Fruit fly (Drosophila melanogaster) whole organism, embryonic: ENCODE data around the gene CG11898.

Experiments
- Atf-2 ChIP-seq: fragments of 200-800 bp; sonication (Bioruptor generic); optimal IDR thresholded peaks from 2 replicates; lab custom pipeline; 2016; ENCODE audit warnings: missing biosample characterization, missing genetic modification characterization
- Bdp1 ChIP-seq: fragments of 200-800 bp; sonication (Bioruptor generic); optimal IDR thresholded peaks from 3 replicates; lab custom pipeline; 2016; ENCODE audit warnings: missing biosample characterization, missing genetic modification characterization
- CG1024 ChIP-seq: fragments of 200-800 bp; sonication (Bioruptor generic); IDR thresholded peaks from 2 replicates; pipeline ENCODE4 v1.3.6; 2022; ENCODE audit warnings: missing biosample characterization, missing genetic modification characterization
- CG13424 ChIP-seq: fragments of 200-800 bp; sonication (Bioruptor generic); optimal IDR thresholded peaks from 2 replicates; lab custom pipeline; 2019; ENCODE audit warnings: missing biosample characterization, mild to moderate bottlenecking, missing genetic modification characterization, moderate library complexity
- CG14014 ChIP-seq: fragments of 200-800 bp; sonication (Bioruptor generic); IDR thresholded peaks from 2 replicates; pipeline ENCODE4 v1.3.6; 2022; ENCODE audit warnings: missing biosample characterization, missing genetic modification characterization
- CG15269 ChIP-seq: fragments of 200-800 bp; sonication (Bioruptor generic); optimal IDR thresholded peaks from 2 replicates; lab custom pipeline; 2018; ENCODE audit warnings: missing biosample characterization, mild to moderate bottlenecking, missing genetic modification characterization, moderate library complexity
- CG15479 ChIP-seq: fragments of 200-800 bp; sonication (Bioruptor generic); optimal IDR thresholded peaks from 3 replicates; lab custom pipeline; 2019; ENCODE audit warnings: missing biosample characterization, mild to moderate bottlenecking, missing genetic modification characterization, moderate library complexity
- CG17361 ChIP-seq: fragments of 200-800 bp; sonication (Bioruptor generic); IDR thresholded peaks from 3 replicates; pipeline ENCODE4 v1.3.6; 2022; ENCODE audit warnings: missing biosample characterization, missing genetic modification characterization
- CG17568 ChIP-seq: fragments of 200-800 bp; sonication (Bioruptor generic); optimal IDR thresholded peaks from 2 replicates; lab custom pipeline; 2018; ENCODE audit warnings: missing biosample characterization, mild to moderate bottlenecking, missing genetic modification characterization, moderate library complexity
- CG1792 ChIP-seq: fragments of 200-800 bp; sonication (Bioruptor generic); optimal IDR thresholded peaks from 2 replicates; lab custom pipeline; 2016; ENCODE audit warnings: missing biosample characterization, missing genetic modification characterization
- CG2116 ChIP-seq: fragments of 200-800 bp; sonication (Bioruptor generic); optimal IDR thresholded peaks from 3 replicates; lab custom pipeline; 2018; ENCODE audit warnings: missing biosample characterization, mild to moderate bottlenecking, missing genetic modification characterization
- CG30020 ChIP-seq: fragments of 200-800 bp; optimal IDR thresholded peaks from 2 replicates; lab custom pipeline; 2019; ENCODE audit warnings: missing biosample characterization, mild to moderate bottlenecking, missing genetic modification characterization, moderate library complexity
- CG31441 ChIP-seq: fragments of 200-800 bp; sonication (Bioruptor generic); IDR thresholded peaks from 2 replicates; pipeline ENCODE4 v1.3.6; 2022; ENCODE audit warnings: missing biosample characterization, missing genetic modification characterization
- CG3838 ChIP-seq: fragments of 200-800 bp; sonication (Bioruptor generic); optimal IDR thresholded peaks from 3 replicates; lab custom pipeline; 2016; ENCODE audit warnings: missing biosample characterization, missing genetic modification characterization
- CG3847 ChIP-seq: fragments of 200-800 bp; sonication (Bioruptor generic); IDR thresholded peaks from 2 replicates; pipeline ENCODE4 v1.3.6; 2022; ENCODE audit warnings: missing biosample characterization, missing genetic modification characterization
- CG4360 ChIP-seq: fragments of 200-800 bp; sonication (Bioruptor generic); IDR thresholded peaks from 2 replicates; pipeline ENCODE4 v1.3.6; 2022; ENCODE audit warnings: missing biosample characterization, missing genetic modification characterization
- CG6654 ChIP-seq: fragments of 200-800 bp; sonication (Bioruptor generic); optimal IDR thresholded peaks from 2 replicates; lab custom pipeline; 2017; ENCODE audit warnings: missing biosample characterization, mild to moderate bottlenecking, missing genetic modification characterization
- CG6854 ChIP-seq: fragments of 200-800 bp; sonication (Bioruptor generic); optimal IDR thresholded peaks from 3 replicates; lab custom pipeline; 2017; ENCODE audit warnings: missing biosample characterization, mild to moderate bottlenecking, missing genetic modification characterization
- CG8281 ChIP-seq: fragments of 200-800 bp; sonication (Bioruptor generic); optimal IDR thresholded peaks from 2 replicates; lab custom pipeline; 2018; ENCODE audit warnings: missing biosample characterization, mild to moderate bottlenecking, missing genetic modification characterization, moderate library complexity
- CHES-1-like ChIP-seq: fragments of 200-800 bp; sonication (Bioruptor generic); optimal IDR thresholded peaks from 2 replicates; lab custom pipeline; 2016; ENCODE audit warnings: missing biosample characterization, missing genetic modification characterization
- Dll ChIP-seq: fragments of 200-800 bp; sonication (Bioruptor generic); IDR thresholded peaks from 4 replicates; pipeline ENCODE4 v1.3.6; 2022; ENCODE audit warnings: missing biosample characterization, missing genetic modification characterization; ENCODE audit not compliant: partially characterized antibody
- Dref ChIP-seq: fragments of 200-800 bp; sonication (Bioruptor generic); IDR thresholded peaks from 2 replicates; pipeline ENCODE4 v1.3.6; 2022; ENCODE audit warnings: missing biosample characterization, missing genetic modification characterization
- E2f1 ChIP-seq: fragments of 200-800 bp; sonication (Bioruptor generic); IDR thresholded peaks from 2 replicates; pipeline ENCODE4 v1.3.6; 2022; ENCODE audit warnings: missing biosample characterization, missing genetic modification characterization
- Pdp1 ChIP-seq, 2 experiments: fragments of 200-800 bp; sonication (Bioruptor generic); optimal IDR thresholded peaks; 3 replicates each; lab custom pipeline; 2016; ENCODE audit warnings: missing biosample characterization in 2 of 2, missing genetic modification characterization in 2 of 2, mild to moderate bottlenecking in 1 of 2, moderate library complexity in 1 of 2
- Spps ChIP-seq: fragments of 200-800 bp; sonication (Bioruptor generic); optimal IDR thresholded peaks from 2 replicates; lab custom pipeline; 2018; ENCODE audit warnings: missing biosample characterization, mild to moderate bottlenecking, missing genetic modification characterization
- Vsx1 ChIP-seq: fragments of 200-800 bp; sonication (Bioruptor generic); optimal IDR thresholded peaks from 2 replicates; lab custom pipeline; 2017; ENCODE audit warnings: missing biosample characterization, mild to moderate bottlenecking, missing genetic modification characterization, missing genetic modification reagents
- YL-1 ChIP-seq: fragments of 200-800 bp; sonication (Bioruptor generic); optimal IDR thresholded peaks from 3 replicates; lab custom pipeline; 2017; ENCODE audit warnings: missing biosample characterization, mild to moderate bottlenecking, missing genetic modification characterization
- ac ChIP-seq: fragments of 200-800 bp; sonication (Bioruptor generic); optimal IDR thresholded peaks from 3 replicates; lab custom pipeline; 2017; ENCODE audit warnings: missing biosample characterization, mild to moderate bottlenecking, missing genetic modification characterization
- amos ChIP-seq: fragments of 200-800 bp; sonication (Bioruptor generic); IDR thresholded peaks from 2 replicates; pipeline ENCODE4 v1.3.6; 2022; ENCODE audit warnings: missing biosample characterization, missing genetic modification characterization; ENCODE audit not compliant: partially characterized antibody
- btn ChIP-seq: fragments of 200-800 bp; sonication (Bioruptor generic); optimal IDR thresholded peaks from 2 replicates; lab custom pipeline; 2016; ENCODE audit warnings: missing biosample characterization, missing genetic modification characterization
- ewg ChIP-seq: fragments of 200-800 bp; sonication (Bioruptor generic); optimal IDR thresholded peaks from 3 replicates; lab custom pipeline; 2017; ENCODE audit warnings: mild to moderate bottlenecking, missing biosample characterization, missing genetic modification reagents, missing genetic modification characterization
- gro ChIP-seq: fragments of 200-800 bp; sonication (Bioruptor generic); optimal IDR thresholded peaks from 2 replicates; lab custom pipeline; 2016; ENCODE audit warnings: missing biosample characterization, missing genetic modification characterization
- h ChIP-seq: fragments of >200 bp; optimal IDR thresholded peaks from 2 replicates; lab custom pipeline; 2017
- hkb ChIP-seq, 2 experiments: fragments of 200-800 bp in 1 of 2; fragments of >200 bp in 1 of 2; sonication (Bioruptor generic) in 1 of 2; IDR thresholded peaks in 1 of 2; optimal IDR thresholded peaks in 1 of 2; 2 replicates each; pipeline versions ENCODE4 v1.3.6 to Lab custom; 2017 to 2022; ENCODE audit warnings: missing biosample characterization in 1 of 2, missing genetic modification characterization in 1 of 2
- jigr1 ChIP-seq: fragments of 200-800 bp; sonication (Bioruptor generic); IDR thresholded peaks from 3 replicates; pipeline ENCODE4 v1.3.6; 2022; ENCODE audit warnings: missing biosample characterization, missing genetic modification characterization
- jing ChIP-seq: fragments of 200-800 bp; sonication (Bioruptor generic); optimal IDR thresholded peaks from 2 replicates; lab custom pipeline; 2018; ENCODE audit warnings: missing biosample characterization, mild to moderate bottlenecking, missing genetic modification characterization
- lab ChIP-seq: fragments of 200-800 bp; sonication (Bioruptor generic); optimal IDR thresholded peaks from 3 replicates; lab custom pipeline; 2017; ENCODE audit warnings: missing biosample characterization, missing genetic modification characterization, mild to moderate bottlenecking, moderate library complexity, missing genetic modification reagents
- nerfin-2 ChIP-seq: fragments of 200-800 bp; sonication (Bioruptor generic); IDR thresholded peaks from 2 replicates; pipeline ENCODE4 v1.3.6; 2022; ENCODE audit warnings: missing biosample characterization, missing genetic modification characterization; ENCODE audit not compliant: partially characterized antibody
- odd ChIP-seq: fragments of 200-800 bp; sonication (Bioruptor generic); optimal IDR thresholded peaks from 2 replicates; lab custom pipeline; 2017; ENCODE audit warnings: missing biosample characterization, mild to moderate bottlenecking, missing genetic modification characterization
- rib ChIP-seq: fragments of 200-800 bp; sonication (Bioruptor generic); IDR thresholded peaks from 2 replicates; pipeline ENCODE4 v1.3.6; 2022; ENCODE audit warnings: missing biosample characterization, missing genetic modification characterization
- shn ChIP-seq: fragments of 200-800 bp; sonication (Bioruptor generic); optimal IDR thresholded peaks from 3 replicates; lab custom pipeline; 2016; ENCODE audit warnings: missing biosample characterization, missing genetic modification characterization
- ssp ChIP-seq: fragments of 200-800 bp; sonication (Bioruptor generic); IDR thresholded peaks from 2 replicates; pipeline ENCODE4 v1.3.6; 2022; ENCODE audit warnings: missing biosample characterization, missing genetic modification characterization
- tin ChIP-seq: fragments of 200-800 bp; sonication (Bioruptor generic); optimal IDR thresholded peaks from 3 replicates; lab custom pipeline; 2016; ENCODE audit warnings: missing biosample characterization, missing genetic modification characterization
- trh ChIP-seq: fragments of 200-800 bp; sonication (Bioruptor generic); optimal IDR thresholded peaks from 2 replicates; lab custom pipeline; 2016; ENCODE audit warnings: missing biosample characterization, missing genetic modification characterization
- twi ChIP-seq: fragments of 200-800 bp; optimal IDR thresholded peaks from 2 replicates; lab custom pipeline; 2019; ENCODE audit warnings: missing biosample characterization, mild to moderate bottlenecking, missing genetic modification characterization, moderate library complexity
- unpg ChIP-seq: fragments of 200-800 bp; sonication (Bioruptor generic); optimal IDR thresholded peaks from 3 replicates; lab custom pipeline; 2018; ENCODE audit warnings: missing biosample characterization, mild to moderate bottlenecking, missing genetic modification characterization, moderate library complexity
- vvl ChIP-seq: fragments of 200-800 bp; sonication (Bioruptor generic); IDR thresholded peaks from 2 replicates; pipeline ENCODE4 v1.3.6; 2022; ENCODE audit warnings: missing biosample characterization, missing genetic modification characterization
- wor ChIP-seq: fragments of 200-800 bp; sonication (Bioruptor generic); IDR thresholded peaks from 2 replicates; pipeline ENCODE4 v1.3.6; 2022; ENCODE audit warnings: missing biosample characterization, missing genetic modification characterization

CG11898 gene

dm6 chr3R:29204612-29205480, 39.4 kb downstream of the CG11898 start (continued):
- TF ChIP-seq Spps (tag; lab: Kevin White, UChicago) (peak; percentile 72), CG8281 (peak; percentile 58), Dll (GFP tag; lab: Robert Waterston, UW) (no peak), CG13424 (tag; lab: Kevin White, UChicago) (peak; percentile 86), Atf-2 (GFP tag; lab: Kevin White, UChicago) (peak; percentile 61), CG31441 (GFP tag; lab: Robert Waterston, UW) (peak; percentile 88), ewg (peak; percentile 68), wor (GFP tag; lab: Robert Waterston, UW) (peak; percentile 78), vvl (GFP tag; lab: Robert Waterston, UW) (peak; percentile 88), E2f1 (GFP tag; lab: Robert Waterston, UW) (peak; percentile 77), CG3838 (GFP tag; lab: Kevin White, UChicago) (no peak), tin (GFP tag; lab: Kevin White, UChicago) (peak; percentile 80), hkb (optimal IDR thresholded peaks at IDR 0.05; lab: Kevin White, UChicago) (no peak), hkb (GFP tag; IDR thresholded peaks at IDR 0.05; lab: Robert Waterston, UW) (peak; percentile 78), CHES-1-like (peak; percentile 42), Dref (no peak), YL-1 (GFP tag; lab: Kevin White, UChicago) (no peak), CG15479 (GFP tag; lab: Kevin White, UChicago) (no peak), nerfin-2 (GFP tag; lab: Robert Waterston, UW) (no peak), lab (peak; percentile 76), Vsx1 (peak; percentile 32), ssp (GFP tag; lab: Robert Waterston, UW) (peak; percentile 69), CG17568 (GFP tag; lab: Kevin White, UChicago) (peak; percentile 47), CG2116 (GFP tag; lab: Kevin White, UChicago) (peak; percentile 29), trh (GFP tag; lab: Kevin White, UChicago) (no peak), CG15269 (tag; lab: Kevin White, UChicago) (peak; percentile 80), gro (GFP tag; lab: Kevin White, UChicago) (no peak), shn (GFP tag; lab: Kevin White, UChicago) (peak; percentile 59), jing (GFP tag; lab: Kevin White, UChicago) (peak; percentile 73), CG1024 (GFP tag; lab: Robert Waterston, UW) (peak; percentile 57; the same call in 1 of the 2 replicates), btn (GFP tag; lab: Kevin White, UChicago) (peak; percentile 69), h (lab: Kevin White, UChicago) (no peak), ac (no peak), odd (peak; percentile 61), CG3847 (GFP tag; lab: Robert Waterston, UW) (peak; percentile 65), amos (no peak), Pdp1 (GFP tag; optimal IDR thresholded peaks at IDR 0.05; lab: Kevin White, UChicago) (peak; percentile 71 to 75), CG4360 (GFP tag; lab: Robert Waterston, UW) (peak; percentile 99), CG6854 (peak; percentile 28), unpg (GFP tag; lab: Kevin White, UChicago) (peak; percentile 85), CG1792 (GFP tag; lab: Kevin White, UChicago) (peak; percentile 45), CG30020 (tag; lab: Kevin White, UChicago) (peak; percentile 1), CG6654 (peak; percentile 59), rib (GFP tag; lab: Robert Waterston, UW) (no peak), CG17361 (GFP tag; lab: Robert Waterston, UW) (peak; percentile 87), twi (tag; lab: Kevin White, UChicago) (peak; percentile 40), Bdp1 (GFP tag; lab: Kevin White, UChicago) (peak; percentile 55), CG14014 (GFP tag; lab: Robert Waterston, UW) (0 out of 2 replicates have a peak, but pooled peaks have one; percentile 11), jigr1 (GFP tag; lab: Robert Waterston, UW) (peak; percentile 80; the same call in 2 of the 3 replicates)
